Worm (Caenorhabditis elegans) whole organism, L4/young adult: ENCODE results near the gene CD4.11.

Experiments
- W03F9.2 ChIP-seq: fragments of 150-350 bp; optimal IDR thresholded peaks from 2 replicates; lab custom pipeline; 2014; ENCODE audit warnings: missing biosample characterization, missing genetic modification characterization
- dao-5 ChIP-seq: sonication (generic microtip); optimal IDR thresholded peaks from 2 replicates; lab custom pipeline; 2016; ENCODE audit warnings: missing genotype, missing genetic modification characterization, moderate library complexity, missing compliant biosample characterization
- him-1 ChIP-seq: sonication (generic microtip); optimal IDR thresholded peaks from 2 replicates; lab custom pipeline; 2016; ENCODE audit warnings: missing genotype, missing genetic modification reagents, missing genetic modification characterization, missing compliant biosample characterization

The CD4.11 gene

DNA sequence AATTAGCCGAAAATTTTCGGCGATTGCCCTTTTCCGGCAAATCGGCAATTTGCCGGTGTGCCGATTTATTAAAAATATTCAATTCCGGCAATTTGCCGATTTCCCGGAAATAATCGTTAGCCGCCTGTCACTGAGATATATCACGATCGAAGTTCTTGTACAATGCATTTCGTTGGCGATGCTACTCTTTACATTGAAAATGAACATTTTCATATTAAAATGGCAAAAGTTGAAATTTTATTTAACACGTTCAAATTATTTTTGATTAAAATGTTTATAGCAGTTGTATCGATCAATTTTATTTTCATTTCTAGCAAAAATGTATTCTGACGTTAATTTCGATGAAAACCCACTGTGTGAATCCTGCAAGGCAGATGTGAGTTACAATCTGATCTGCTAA, 29.8 kb downstream of the CD4.11 start, which contains the start of gene M03E7.3:
Gene M03E7.3, plus strand, starts transcription at position 301 of the 400 bp plus-strand sequence.
- TF ChIP-seq W03F9.2 (tag; lab: Kevin White, UChicago) (no peak), dao-5 (tag; lab: Kevin White, UChicago) (no peak), him-1 (no peak)

DNA sequence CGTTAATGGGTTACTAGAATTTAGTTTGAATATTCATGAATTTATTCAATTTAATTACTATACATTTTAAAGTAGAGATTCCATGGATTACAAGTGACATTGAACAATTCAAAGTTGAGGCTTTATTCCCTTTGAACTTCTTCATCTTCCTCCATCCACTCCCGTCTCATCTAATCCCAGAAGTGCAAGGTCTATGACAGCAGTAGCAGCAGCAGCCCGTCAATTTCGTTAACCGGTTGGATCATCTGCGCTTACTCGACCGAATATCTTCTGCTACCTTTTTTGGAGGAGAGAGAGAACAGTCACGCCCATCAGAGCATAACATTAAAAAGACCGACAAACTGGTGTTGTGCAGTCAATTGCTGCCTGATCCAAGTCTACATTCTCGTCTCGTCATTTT, 32.4 kb downstream of the CD4.11 start, which contains the start of gene M03E7.2:
Gene M03E7.2, plus strand, starts transcription at position 301 of the 400 bp plus-strand sequence.
- TF ChIP-seq W03F9.2 (tag; lab: Kevin White, UChicago) (no peak), dao-5 (tag; lab: Kevin White, UChicago) (no peak), him-1 (no peak)

DNA sequence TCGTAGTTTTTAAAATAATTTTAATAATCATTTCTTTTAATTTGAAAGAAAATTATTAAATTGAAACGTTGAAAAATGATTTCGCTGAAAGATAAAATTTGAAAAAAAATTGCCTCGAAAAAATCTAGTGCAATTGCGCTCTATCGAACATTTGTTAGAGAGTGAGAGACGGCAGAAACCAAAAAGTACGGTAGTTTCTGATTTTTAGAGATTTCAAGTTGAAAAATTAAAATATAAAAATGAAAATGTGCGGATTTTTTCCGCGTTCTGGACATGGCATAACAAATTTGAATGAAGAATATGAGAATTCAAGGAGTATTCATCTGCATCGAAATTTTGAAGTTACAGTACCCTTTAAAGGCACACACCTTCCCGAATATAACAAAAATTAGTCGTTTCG, 34.4 kb downstream of the CD4.11 start:
- no peak for TF ChIP-seq W03F9.2 (tag; lab: Kevin White, UChicago)
- TF ChIP-seq him-1, result no peak
- TF ChIP-seq dao-5 (tag; lab: Kevin White, UChicago), result no peak

DNA sequence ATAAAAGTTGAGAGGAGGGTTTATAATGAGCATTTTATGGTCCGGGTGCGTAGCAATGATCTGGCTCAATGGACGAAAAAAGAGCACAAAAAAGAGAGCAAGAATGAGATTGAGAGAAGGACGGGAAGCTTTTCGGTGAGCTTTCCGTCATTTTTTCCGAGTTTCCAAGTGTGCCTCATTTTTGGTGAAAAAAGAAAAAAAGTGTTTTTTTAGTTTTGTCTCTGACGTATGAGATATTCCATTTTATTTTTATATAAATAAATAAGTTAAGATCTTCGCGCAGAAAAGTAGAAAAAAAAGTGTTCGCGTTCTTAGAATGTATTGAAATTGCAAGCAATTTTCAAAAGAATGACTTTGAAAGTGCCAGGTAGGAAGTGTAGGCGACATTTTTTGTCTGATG, 35.1 kb downstream of the CD4.11 start, which contains the start of gene memb-2:
Gene memb-2, minus strand, starts transcription at position 101 of the 400 bp plus-strand sequence.
- no peak for TF ChIP-seq W03F9.2 (tag; lab: Kevin White, UChicago)
- no peak for TF ChIP-seq dao-5 (tag; lab: Kevin White, UChicago)

DNA sequence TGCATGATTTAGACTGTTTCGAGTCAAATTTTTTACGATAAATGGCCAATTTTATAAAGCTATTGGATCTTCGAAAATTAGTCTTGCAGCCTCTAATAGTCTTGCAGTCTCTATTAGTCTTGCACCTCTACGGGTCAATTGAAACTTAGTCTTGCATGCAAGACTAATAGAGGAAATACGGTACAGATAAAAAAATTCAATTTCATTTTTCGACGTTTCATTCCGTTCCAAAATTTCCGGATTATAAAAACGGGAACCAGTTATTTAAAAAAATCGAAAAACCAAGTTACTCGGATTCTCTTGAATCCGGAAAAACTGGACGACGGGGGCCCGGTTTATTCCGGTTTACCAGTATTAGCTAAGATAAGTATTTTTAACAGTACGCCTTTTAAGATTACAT, 36.5 kb downstream of the CD4.11 start, which contains the start of gene M03E7.1:
Gene M03E7.1, plus strand, starts transcription at position 301 of the 400 bp plus-strand sequence.
- TF ChIP-seq dao-5 (tag; lab: Kevin White, UChicago), result no peak
- TF ChIP-seq him-1, result no peak
- TF ChIP-seq W03F9.2 (tag; lab: Kevin White, UChicago), result no peak

ce11 chrV:5628014-5628413, 43.1 kb downstream of the CD4.11 start:
- no peak for TF ChIP-seq him-1
- TF ChIP-seq dao-5 (tag; lab: Kevin White, UChicago), result no peak
- TF ChIP-seq W03F9.2 (tag; lab: Kevin White, UChicago), result no peak

DNA sequence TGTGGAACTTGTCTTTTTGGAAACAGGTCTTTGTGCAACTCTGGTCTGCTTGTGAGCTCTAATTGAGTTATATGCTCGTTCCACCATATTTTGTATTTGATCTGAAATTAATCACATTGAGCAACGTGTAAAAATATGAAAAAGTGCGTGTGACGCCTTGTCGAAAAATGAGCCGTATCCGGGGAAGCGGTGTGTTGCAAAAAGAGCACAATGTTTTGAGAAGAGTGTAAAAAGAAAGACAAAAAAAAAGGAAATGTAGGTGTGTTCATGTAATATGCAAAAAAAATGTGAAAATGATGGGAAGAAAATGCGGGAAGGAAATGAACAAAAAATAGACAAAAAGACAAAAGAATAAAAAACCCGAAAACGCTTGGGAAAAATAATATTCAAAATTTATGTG, 45.9 kb downstream of the CD4.11 start, which contains the start of gene acy-4:
Gene acy-4, minus strand, starts transcription at position 101 of the 400 bp plus-strand sequence.
- TF ChIP-seq W03F9.2 (tag; lab: Kevin White, UChicago) (no peak), him-1 (no peak), dao-5 (tag; lab: Kevin White, UChicago) (no peak)

ce11 chrV:5634445-5634844, 49.5 kb downstream of the CD4.11 start:
- TF ChIP-seq dao-5 (tag; lab: Kevin White, UChicago), result no peak
- TF ChIP-seq W03F9.2 (tag; lab: Kevin White, UChicago), result no peak
- no peak for TF ChIP-seq him-1
